Fruit fly (Drosophila melanogaster) Kc167 (cell line): ENCODE measurements around the gene CG43798.

ENCODE experiments used
- Myc ChIP-seq: fragments of >200 bp; optimal IDR thresholded peaks from 2 replicates; lab custom pipeline; 2017; ENCODE audit warnings: missing external identifiers
- Sin3A ChIP-seq: fragments of >200 bp; optimal IDR thresholded peaks from 2 replicates; lab custom pipeline; 2018; ENCODE audit warnings: missing external identifiers
- h ChIP-seq: fragments of >200 bp; optimal IDR thresholded peaks from 3 replicates; lab custom pipeline; 2018; ENCODE audit warnings: missing external identifiers
- insv ChIP-seq: fragments of >200 bp; optimal IDR thresholded peaks from 3 replicates; lab custom pipeline; 2018; ENCODE audit warnings: missing external identifiers
- psq ChIP-seq: fragments of >200 bp; optimal IDR thresholded peaks from 2 replicates; lab custom pipeline; 2017; ENCODE audit warnings: missing external identifiers
- ttk ChIP-seq: sonication (Bioruptor generic); optimal IDR thresholded peaks from 2 replicates; lab custom pipeline; 2017; ENCODE audit warnings: missing external identifiers

Gene CG43798

dm6 chr2L:4646751-4647150 is at the start of gene CG43798:
CG43798 (plus strand) TSS chr2L:4647051.
- TF ChIP-seq Myc (no peak), psq (lab: Kevin White, UChicago) (no peak), Sin3A (lab: Kevin White, UChicago) (no peak), insv (no peak), ttk (lab: Kevin White, UChicago) (no peak), h (lab: Kevin White, UChicago) (no peak)

dm6 chr2L:4597580-4597979 is 49.3 kb upstream of the CG43798 start:
- TF ChIP-seq Myc (no peak), ttk (lab: Kevin White, UChicago) (no peak), psq (lab: Kevin White, UChicago) (no peak), h (lab: Kevin White, UChicago) (no peak), insv (no peak), Sin3A (lab: Kevin White, UChicago) (no peak)

dm6 chr2L:4599812-4600454 is 46.9 kb upstream of the CG43798 start:
- TF ChIP-seq Sin3A (lab: Kevin White, UChicago) (no peak), psq (lab: Kevin White, UChicago) (no peak), Myc (no peak), insv (no peak), h (lab: Kevin White, UChicago) (no peak), ttk (lab: Kevin White, UChicago) (no peak)

- TF ChIP-seq insv (no peak), Myc (no peak), ttk (lab: Kevin White, UChicago) (no peak), Sin3A (lab: Kevin White, UChicago) (no peak), h (lab: Kevin White, UChicago) (no peak), psq (lab: Kevin White, UChicago) (no peak)
Observed at dm6 chr2L:4614140-4614642, 32.7 kb upstream of the CG43798 start, which contains the start of gene dpy. dpy (minus strand) TSS chr2L:4614300.

- no peak for TF ChIP-seq Myc
- TF ChIP-seq psq (lab: Kevin White, UChicago): no peak
- TF ChIP-seq ttk (lab: Kevin White, UChicago): no peak
- TF ChIP-seq insv: no peak
- TF ChIP-seq h (lab: Kevin White, UChicago): no peak
- no peak for TF ChIP-seq Sin3A (lab: Kevin White, UChicago)
Observed at dm6 chr2L:4619172-4619571, 27.7 kb upstream of the CG43798 start.

- no peak for TF ChIP-seq Sin3A (lab: Kevin White, UChicago)
- TF ChIP-seq ttk (lab: Kevin White, UChicago): no peak
Observed at dm6 chr2L:4621926-4622325, 24.9 kb upstream of the CG43798 start.

- no peak for TF ChIP-seq insv
- no peak for TF ChIP-seq Sin3A (lab: Kevin White, UChicago)
- no peak for TF ChIP-seq h (lab: Kevin White, UChicago)
- TF ChIP-seq Myc: no peak
- TF ChIP-seq ttk (lab: Kevin White, UChicago): no peak
- no peak for TF ChIP-seq psq (lab: Kevin White, UChicago)
Observed at dm6 chr2L:4626994-4627393, 19.9 kb upstream of the CG43798 start.

dm6 chr2L:4632997-4633396 is 13.9 kb upstream of the CG43798 start:
- TF ChIP-seq insv (no peak), Sin3A (lab: Kevin White, UChicago) (no peak)

dm6 chr2L:4635376-4635775 is 11.5 kb upstream of the CG43798 start:
- TF ChIP-seq insv: no peak
- TF ChIP-seq psq (lab: Kevin White, UChicago): no peak
- no peak for TF ChIP-seq h (lab: Kevin White, UChicago)
- TF ChIP-seq Myc: no peak
- TF ChIP-seq Sin3A (lab: Kevin White, UChicago): no peak

dm6 chr2L:4640996-4641395 is 5.9 kb upstream of the CG43798 start, which contains the start of gene BG642163:
BG642163 (plus strand) TSS chr2L:4641296.
- TF ChIP-seq insv: no peak
- TF ChIP-seq ttk (lab: Kevin White, UChicago): no peak
- no peak for TF ChIP-seq Myc
- no peak for TF ChIP-seq psq (lab: Kevin White, UChicago)
- no peak for TF ChIP-seq Sin3A (lab: Kevin White, UChicago)
- TF ChIP-seq h (lab: Kevin White, UChicago): no peak

- TF ChIP-seq psq (lab: Kevin White, UChicago): no peak
- no peak for TF ChIP-seq h (lab: Kevin White, UChicago)
Observed at dm6 chr2L:4642672-4643071, 4.2 kb upstream of the CG43798 start, which contains the start of gene CG15635. CG15635 (plus strand) TSS chr2L:4642972.

- no peak for TF ChIP-seq Myc
- no peak for TF ChIP-seq insv
- TF ChIP-seq h (lab: Kevin White, UChicago): no peak
- no peak for TF ChIP-seq Sin3A (lab: Kevin White, UChicago)
Observed at dm6 chr2L:4648804-4649203, 2.0 kb downstream of the CG43798 start.

- no peak for TF ChIP-seq h (lab: Kevin White, UChicago)
Observed at dm6 chr2L:4650752-4651453, 4.1 kb downstream of the CG43798 start, which contains the start of gene CG3355. CG3355 (plus strand) TSS chr2L:4651403.
